Fruit fly (Drosophila melanogaster): Measurements from ENCODE around the gene CG17917.

CG17917 gene

DNA sequence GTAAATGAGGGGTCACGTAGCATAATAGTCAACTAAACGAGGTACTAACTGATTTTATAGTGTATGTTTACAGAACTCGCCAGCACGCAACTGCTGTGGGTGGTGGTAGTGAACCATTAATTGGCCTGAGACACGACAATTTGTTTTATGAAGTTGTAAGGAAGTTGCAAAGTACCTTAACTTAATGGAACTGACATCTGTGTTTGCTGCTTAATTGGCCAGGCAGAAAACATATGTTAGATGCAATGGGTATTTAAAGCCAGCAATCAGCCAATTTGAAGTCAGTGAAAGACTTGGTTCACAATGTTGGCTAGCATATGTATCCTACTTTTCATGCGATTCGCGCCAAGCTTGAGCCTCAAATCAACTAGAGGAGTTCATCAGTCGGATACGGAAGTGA lies at the start of gene CG17917:
CG17917 (plus strand) TSS at position 301 of the 400 bp plus-strand sequence.
- no peak for TF ChIP-seq Eip93F (GFP tag; optimal IDR thresholded peaks at IDR 0.05)
- TF ChIP-seq acj6 (GFP tag; optimal IDR thresholded peaks at IDR 0.05), result no peak
- TF ChIP-seq achi (GFP tag; optimal IDR thresholded peaks at IDR 0.05), result no peak
- TF ChIP-seq CG6808 (GFP tag; optimal IDR thresholded peaks at IDR 0.05), result no peak
- TF ChIP-seq CG15336 (GFP tag; IDR thresholded peaks at IDR 0.05), result no peak
- TF ChIP-seq eg (GFP tag; IDR thresholded peaks at IDR 0.05), result no peak

DNA sequence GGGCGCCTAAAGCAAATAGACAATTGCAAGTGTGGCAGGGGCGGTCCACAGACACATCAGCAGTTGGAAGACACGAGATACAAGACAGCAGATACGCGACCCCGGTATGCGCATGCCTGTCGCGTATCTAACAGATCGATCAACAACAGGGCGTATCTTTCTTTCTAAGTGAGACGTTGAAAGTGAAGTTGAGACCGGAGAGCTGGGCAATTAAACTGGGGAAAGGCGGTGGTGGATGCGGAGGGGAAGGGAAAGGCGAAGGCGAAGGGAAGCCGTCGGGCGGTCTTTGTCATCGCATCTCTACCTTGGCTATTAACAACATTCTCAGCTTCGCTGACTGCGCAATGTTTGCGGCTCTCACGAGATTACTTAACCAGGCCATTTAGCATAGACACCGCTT lies 47.7 kb upstream of the CG17917 start:
- TF ChIP-seq fkh (GFP tag; optimal IDR thresholded peaks at IDR 0.05), result no peak
- no peak for TF ChIP-seq Eip78C (GFP tag)
- no peak for TF ChIP-seq Ets96B (tag; optimal IDR thresholded peaks at IDR 0.05)
- no peak for TF ChIP-seq ss (GFP tag; optimal IDR thresholded peaks at IDR 0.05)
- TF ChIP-seq topi (GFP tag; optimal IDR thresholded peaks at IDR 0.05), result no peak
- no peak for TF ChIP-seq CG6163 (GFP tag; IDR thresholded peaks at IDR 0.05)
- TF ChIP-seq Eip93F (GFP tag; optimal IDR thresholded peaks at IDR 0.05), result no peak
- no peak for TF ChIP-seq pdm3 (GFP tag; optimal IDR thresholded peaks at IDR 0.05)
- no peak for TF ChIP-seq CG10669 (GFP tag; optimal IDR thresholded peaks at IDR 0.05)
- no peak for TF ChIP-seq net (GFP tag; optimal IDR thresholded peaks at IDR 0.05)
- no peak for TF ChIP-seq CG8319 (GFP tag; optimal IDR thresholded peaks at IDR 0.05)
- no peak for TF ChIP-seq dsx (GFP tag; optimal IDR thresholded peaks at IDR 0.05; ENCODE audit: poor library complexity, severe bottlenecking)
- TF ChIP-seq CG15336 (GFP tag; IDR thresholded peaks at IDR 0.05), result no peak
- no peak for TF ChIP-seq CG6276 (GFP tag; optimal IDR thresholded peaks at IDR 0.05)
- TF ChIP-seq CG11294 (GFP tag; IDR thresholded peaks at IDR 0.05), result no peak
- no peak for TF ChIP-seq Sox14 (GFP tag; optimal IDR thresholded peaks at IDR 0.05)

DNA sequence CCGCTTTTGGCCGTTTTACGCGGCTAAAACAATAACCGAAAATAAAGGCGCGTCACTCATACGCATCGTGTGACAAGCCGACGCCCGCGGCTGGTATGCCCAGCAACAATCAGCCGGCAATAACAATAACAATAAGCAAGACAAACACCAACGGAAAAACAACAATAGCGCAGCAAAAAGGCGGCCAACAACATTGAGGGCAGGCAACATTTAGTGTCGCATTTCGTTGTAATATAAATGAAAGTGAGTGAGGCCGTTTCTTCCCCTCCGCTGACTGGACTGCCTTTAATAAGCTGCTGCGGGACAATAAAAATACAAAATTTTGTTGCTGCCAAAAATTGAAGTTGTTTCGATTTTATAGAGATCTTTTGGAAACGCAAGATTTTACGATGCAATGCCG lies 44.6 kb upstream of the CG17917 start:
- TF ChIP-seq Eip78C (GFP tag) (no peak), CG4318 (GFP tag; optimal IDR thresholded peaks at IDR 0.05) (no peak), topi (GFP tag; optimal IDR thresholded peaks at IDR 0.05) (no peak), CG3919 (GFP tag; optimal IDR thresholded peaks at IDR 0.05) (no peak), Ets96B (tag; optimal IDR thresholded peaks at IDR 0.05) (no peak), achi (GFP tag; optimal IDR thresholded peaks at IDR 0.05) (no peak), Blimp-1 (GFP tag; optimal IDR thresholded peaks at IDR 0.05) (no peak), CG10631 (GFP tag; optimal IDR thresholded peaks at IDR 0.05) (no peak), Eip93F (GFP tag; optimal IDR thresholded peaks at IDR 0.05) (no peak)

DNA sequence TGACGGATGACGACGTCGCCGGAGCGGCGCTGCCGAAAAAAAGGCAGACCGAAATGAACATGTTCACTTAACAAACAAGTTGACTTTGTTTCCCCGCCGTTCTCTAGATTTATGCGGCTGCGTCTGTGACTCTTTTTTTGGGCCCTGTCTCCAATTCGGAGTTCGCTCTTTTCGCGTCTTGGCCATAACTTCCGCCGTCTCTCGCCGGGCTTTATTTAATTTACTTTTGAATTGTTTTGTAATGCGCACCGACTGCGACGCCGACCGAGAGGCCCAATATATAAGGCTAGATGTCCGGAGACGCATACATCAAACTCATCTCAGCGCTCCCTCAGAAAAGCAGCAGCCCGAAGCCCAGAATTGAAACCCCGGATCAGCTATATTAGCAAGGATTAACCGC lies 42.9 kb upstream of the CG17917 start, which contains the start of gene Osi14:
Osi14 (plus strand) TSS at position 301 of the 400 bp plus-strand sequence.
- TF ChIP-seq vri (GFP tag; optimal IDR thresholded peaks at IDR 0.05), result no peak
- TF ChIP-seq CG11294 (GFP tag; IDR thresholded peaks at IDR 0.05), result no peak

DNA sequence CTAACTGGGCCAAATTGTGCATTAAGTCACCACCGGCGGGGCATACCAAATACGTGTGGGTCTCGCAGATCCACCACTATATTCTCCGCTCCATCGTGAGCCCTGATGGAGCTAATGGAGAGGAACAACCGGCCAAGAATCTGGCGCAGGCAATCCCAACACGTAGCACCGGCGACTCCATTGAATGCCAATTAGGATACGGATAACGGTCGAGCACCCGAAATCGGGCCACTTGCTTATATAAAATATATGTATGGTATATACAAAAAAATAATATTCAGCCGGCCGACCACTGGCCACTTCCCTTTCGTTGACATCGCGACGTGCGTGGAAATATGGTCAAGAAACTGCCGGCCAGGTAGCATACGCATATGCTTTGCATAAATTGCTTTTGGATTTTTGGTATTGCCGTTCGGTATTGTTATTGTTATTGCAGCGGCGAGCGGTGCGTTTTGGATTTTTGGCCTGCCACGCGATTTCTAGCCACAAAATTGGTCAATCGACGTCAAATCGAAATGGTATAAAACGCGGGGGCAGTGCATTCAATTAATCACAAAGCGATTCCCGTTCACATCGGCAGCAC lies 40.4 kb upstream of the CG17917 start, which contains the start of gene Osi15:
Osi15 (plus strand) TSS at position 548 of the 583 bp plus-strand sequence.
- TF ChIP-seq vri (GFP tag; optimal IDR thresholded peaks at IDR 0.05) (no peak), Hr39 (GFP tag; optimal IDR thresholded peaks at IDR 0.05) (no peak), esn (GFP tag; optimal IDR thresholded peaks at IDR 0.05) (no peak), svp (GFP tag) (peak; percentile 41), net (GFP tag; optimal IDR thresholded peaks at IDR 0.05) (no peak), achi (GFP tag; optimal IDR thresholded peaks at IDR 0.05) (no peak), CG11294 (GFP tag; IDR thresholded peaks at IDR 0.05) (no peak)

DNA sequence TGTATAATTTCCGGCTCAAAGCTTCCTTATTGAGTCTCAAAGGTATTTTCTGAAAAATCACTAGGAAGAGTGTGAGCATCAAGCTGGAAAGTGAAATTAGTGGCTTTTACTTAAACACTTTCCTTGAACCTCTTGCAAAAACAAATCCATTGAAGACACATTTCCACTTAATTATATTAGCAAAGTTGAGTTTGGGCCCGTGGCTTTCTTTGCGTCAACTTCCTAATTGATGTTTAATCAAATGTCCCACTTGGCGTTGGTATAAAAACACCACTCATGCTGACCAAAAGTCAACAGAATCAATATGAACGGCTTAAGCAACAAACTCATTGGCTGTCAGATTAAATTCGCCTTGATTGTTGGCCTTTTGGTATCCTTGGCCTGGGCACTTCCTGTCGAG lies 38.0 kb upstream of the CG17917 start, which contains the start of gene CG46396:
CG46396 (plus strand) TSS at position 301 of the 400 bp plus-strand sequence.
- TF ChIP-seq CG6792 (GFP tag; optimal IDR thresholded peaks at IDR 0.05), result no peak
